Worm (Caenorhabditis elegans) whole organism, L1 larva: ENCODE measurements around the gene mcp-1.

Experiments used
- aha-1 ChIP-seq: fragments of 150-350 bp; optimal IDR thresholded peaks from 2 replicates; lab custom pipeline; 2014; ENCODE audit warnings: missing biosample characterization, missing genetic modification characterization
- ama-1 ChIP-seq: fragments of 150-350 bp; optimal IDR thresholded peaks from 2 replicates; lab custom pipeline; 2014
- pag-3 ChIP-seq: sonication (generic microtip); optimal IDR thresholded peaks from 2 replicates; lab custom pipeline; 2017; ENCODE audit warnings: missing genetic modification characterization, mild to moderate bottlenecking, missing compliant biosample characterization, antibody characterized with exemption, borderline replicate concordance; ENCODE audit not compliant: insufficient read depth
- unc-30 ChIP-seq: sonication (generic microtip); optimal IDR thresholded peaks from 2 replicates; lab custom pipeline; 2017; ENCODE audit warnings: missing biosample characterization, missing genetic modification characterization
- zag-1 ChIP-seq: fragments of 150-350 bp; optimal IDR thresholded peaks from 2 replicates; lab custom pipeline; 2014; ENCODE audit warnings: missing biosample characterization, missing genetic modification characterization

DNA sequence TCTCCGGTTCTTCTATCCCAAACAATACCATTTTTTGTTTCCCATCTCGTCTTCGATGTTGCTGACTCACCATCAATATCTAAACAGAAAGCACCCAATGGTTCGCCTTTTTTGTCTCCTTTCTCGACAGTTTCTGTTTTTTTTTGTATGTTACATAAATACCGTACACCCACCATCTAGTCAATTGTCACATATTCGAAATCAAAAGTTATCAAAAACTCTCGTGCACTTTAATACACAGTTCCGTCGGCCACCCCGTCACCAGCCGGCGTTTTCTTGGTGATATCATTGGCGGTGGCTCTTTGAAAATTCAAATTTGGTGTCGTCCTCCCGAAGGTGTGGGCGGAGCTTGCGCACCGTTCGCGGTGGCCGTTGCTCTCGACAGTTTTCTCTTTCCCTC lies 46.3 kb downstream of the mcp-1 start:
- TF ChIP-seq pag-3 (tag; lab: Kevin White, UChicago), result no peak
- no peak for TF ChIP-seq zag-1 (tag; lab: Kevin White, UChicago)
- TF ChIP-seq aha-1 (tag; lab: Kevin White, UChicago), result no peak
- no peak for TF ChIP-seq ama-1 (lab: Kevin White, UChicago)
- no peak for TF ChIP-seq unc-30
